Worm (Caenorhabditis elegans): ENCODE results near the gene C55A6.11.

Gene C55A6.11

ce11 chrV:11504853-11505397, 15.4 kb upstream of the C55A6.11 start, which contains the start of the genes C55A6.1 and C55A6.10 (continued):
- TF ChIP-seq ets-4 (tag; optimal IDR thresholded peaks at IDR 0.05) (peak; percentile 65), ceh-6 (GFP tag; optimal IDR thresholded peaks at IDR 0.05) (peak; percentile 14)

- TF ChIP-seq dve-1 (tag; optimal IDR thresholded peaks at IDR 0.05) (no peak), hlh-30 (tag; optimal IDR thresholded peaks at IDR 0.05; ENCODE audit: insufficient read depth) (no peak), K02D7.2 (tag; optimal IDR thresholded peaks at IDR 0.05) (no peak), T23F11.4 (GFP tag; optimal IDR thresholded peaks at IDR 0.05) (no peak), ttx-3 (tag; optimal IDR thresholded peaks at IDR 0.05) (no peak), madf-2 (tag; optimal IDR thresholded peaks at IDR 0.05) (no peak), ceh-18 (tag; optimal IDR thresholded peaks at IDR 0.05) (peak; percentile 51), eyg-1 (tag; optimal IDR thresholded peaks at IDR 0.05) (no peak)
Observed at ce11 chrV:11506347-11506746, 14.0 kb upstream of the C55A6.11 start.

ce11 chrV:11508773-11509172, 11.5 kb upstream of the C55A6.11 start, which contains the start of gene ttll-5:
TSS of gene ttll-5 (plus strand) at chrV:11509060.
- no peak for TF ChIP-seq ets-4 (tag; optimal IDR thresholded peaks at IDR 0.05)
- no peak for TF ChIP-seq unc-3 (GFP tag; conservative IDR thresholded peaks at IDR 0.05)
- no peak for TF ChIP-seq unc-3 (tag; optimal IDR thresholded peaks at IDR 0.05)
- no peak for TF ChIP-seq tbx-7 (tag; optimal IDR thresholded peaks at IDR 0.05)
- TF ChIP-seq sdc-2 (tag; optimal IDR thresholded peaks at IDR 0.05), result no peak
- TF ChIP-seq zip-5 (tag; optimal IDR thresholded peaks at IDR 0.05), result no peak
- TF ChIP-seq ceh-9 (tag; optimal IDR thresholded peaks at IDR 0.05), result no peak
- no peak for TF ChIP-seq lin-11 (tag; optimal IDR thresholded peaks at IDR 0.05)
- TF ChIP-seq elt-2 (tag; optimal IDR thresholded peaks at IDR 0.05), result no peak
- no peak for TF ChIP-seq fkh-10 (GFP tag; optimal IDR thresholded peaks at IDR 0.05)
- no peak for TF ChIP-seq fax-1 (tag; optimal IDR thresholded peaks at IDR 0.05)

- TF ChIP-seq nhr-232 (tag; optimal IDR thresholded peaks at IDR 0.05), result no peak
- TF ChIP-seq tbx-2 (tag; optimal IDR thresholded peaks at IDR 0.05), result no peak
- TF ChIP-seq gmeb-2 (tag; optimal IDR thresholded peaks at IDR 0.05), result no peak
- TF ChIP-seq elt-4 (tag; optimal IDR thresholded peaks at IDR 0.05), result no peak
- TF ChIP-seq K02D7.2 (tag; optimal IDR thresholded peaks at IDR 0.05), result no peak
- TF ChIP-seq K09A11.1 (tag; optimal IDR thresholded peaks at IDR 0.05; ENCODE audit: insufficient read depth), result no peak
- TF ChIP-seq pros-1 (tag; optimal IDR thresholded peaks at IDR 0.05), result no peak
- TF ChIP-seq syd-9 (tag; optimal IDR thresholded peaks at IDR 0.05), result no peak
- TF ChIP-seq ets-4 (tag; optimal IDR thresholded peaks at IDR 0.05), result no peak
- no peak for TF ChIP-seq pat-9 (tag; optimal IDR thresholded peaks at IDR 0.05)
- no peak for TF ChIP-seq sox-4 (tag; optimal IDR thresholded peaks at IDR 0.05)
- no peak for TF ChIP-seq ceh-31 (tag; optimal IDR thresholded peaks at IDR 0.05)
- no peak for TF ChIP-seq ahr-1 (tag; optimal IDR thresholded peaks at IDR 0.05)
- TF ChIP-seq ceh-48 (tag; optimal IDR thresholded peaks at IDR 0.05), result no peak
- TF ChIP-seq fax-1 (tag; optimal IDR thresholded peaks at IDR 0.05), result no peak
- no peak for TF ChIP-seq nhr-11 (tag; optimal IDR thresholded peaks at IDR 0.05)
- TF ChIP-seq ceh-14 (tag; optimal IDR thresholded peaks at IDR 0.05), result no peak
- TF ChIP-seq fkh-10 (GFP tag; optimal IDR thresholded peaks at IDR 0.05), result no peak
- no peak for TF ChIP-seq lim-6 (tag; optimal IDR thresholded peaks at IDR 0.05)
- TF ChIP-seq ceh-22 (tag; optimal IDR thresholded peaks at IDR 0.05), result no peak
Observed at ce11 chrV:11513432-11513831, 6.9 kb upstream of the C55A6.11 start, which contains the start of gene C55A6.3. TSS of gene C55A6.3 (minus strand) at chrV:11513532.

ce11 chrV:11514677-11515076, 5.6 kb upstream of the C55A6.11 start, which contains the start of gene C55A6.6:
TSS of gene C55A6.6 (minus strand) at chrV:11514737.
- no peak for TF ChIP-seq unc-55 (GFP tag; optimal IDR thresholded peaks at IDR 0.05)
- no peak for TF ChIP-seq hlh-30 (tag; optimal IDR thresholded peaks at IDR 0.05; ENCODE audit: insufficient read depth)
- TF ChIP-seq hlh-6 (tag; optimal IDR thresholded peaks at IDR 0.05), result no peak
- no peak for TF ChIP-seq T23F11.4 (GFP tag; optimal IDR thresholded peaks at IDR 0.05)
- TF ChIP-seq ref-2 (tag; optimal IDR thresholded peaks at IDR 0.05), result no peak

Data from whole organism, late embryonic.